Fruit fly (Drosophila melanogaster) S2 (cell line): ENCODE results near the gene Kap-alpha3.

ENCODE experiments used
- CG8478 ChIP-seq: fragments of >200 bp; optimal IDR thresholded peaks from 2 replicates; lab custom pipeline; 2018
- CTCF ChIP-seq, 2 experiments: fragments of >200 bp; optimal IDR thresholded peaks; 2 replicates each; lab custom pipeline; 2018

- TF ChIP-seq CTCF (optimal IDR thresholded peaks at IDR 0.05; lab: Kevin White, UChicago), result no peak
- TF ChIP-seq CG8478 (lab: Kevin White, UChicago), result no peak
These were observed 25.7 kb upstream of the Kap-alpha3 start for dm6 chr3R:9603022-9603942.
